Worm (Caenorhabditis elegans) whole organism, L2 larva: ENCODE data around the gene gyf-1.

ENCODE experiments used
- ceh-82 ChIP-seq: fragments of 150-350 bp; optimal IDR thresholded peaks from 2 replicates; lab custom pipeline; 2014; ENCODE audit warnings: missing biosample characterization, missing genetic modification characterization
- fos-1 ChIP-seq: fragments of 150-350 bp; optimal IDR thresholded peaks from 2 replicates; lab custom pipeline; 2014; ENCODE audit warnings: missing biosample characterization, missing genetic modification characterization
- lin-13 ChIP-seq: fragments of 150-350 bp; optimal IDR thresholded peaks from 2 replicates; lab custom pipeline; 2014; ENCODE audit warnings: missing biosample characterization, missing genetic modification reagents, missing genetic modification characterization
- mdl-1 ChIP-seq, 2 experiments: fragments of 150-350 bp in 1 of 2; sonication (generic microtip) in 1 of 2; optimal IDR thresholded peaks; 2 replicates each; lab custom pipeline; 2017; ENCODE audit warnings: missing biosample characterization in 2 of 2, missing genetic modification characterization in 2 of 2
- nhr-11 ChIP-seq: fragments of 150-350 bp; optimal IDR thresholded peaks from 2 replicates; lab custom pipeline; 2014; ENCODE audit warnings: missing biosample characterization, missing genetic modification characterization

- no peak for TF ChIP-seq ceh-82 (tag; lab: Kevin White, UChicago)
- no peak for TF ChIP-seq nhr-11 (tag; lab: Kevin White, UChicago)
- no peak for TF ChIP-seq mdl-1 (tag; optimal IDR thresholded peaks at IDR 0.05; lab: Kevin White, UChicago)
- peak; percentile 43 for TF ChIP-seq lin-13 (GFP tag; lab: Kevin White, UChicago)
- TF ChIP-seq fos-1 (tag; lab: Kevin White, UChicago), result no peak
These were observed 23.6 kb downstream of the gyf-1 start for ce11 chrII:6707496-6708260.
